Fruit fly (Drosophila melanogaster): Measurements from ENCODE around the gene Cox10.

Cox10 gene

dm6 chr2L:10298306-10298705 is 33.0 kb upstream of the Cox10 start (continued):
- TF ChIP-seq pzg (GFP tag; optimal IDR thresholded peaks at IDR 0.05), result peak; percentile 34
- TF ChIP-seq CG6813 (GFP tag; optimal IDR thresholded peaks at IDR 0.05), result no peak
- TF ChIP-seq CG11247 (GFP tag; IDR thresholded peaks at IDR 0.05), result no peak
- no peak for TF ChIP-seq CG3726 (GFP tag; IDR thresholded peaks at IDR 0.05)
- no peak for TF ChIP-seq trh (GFP tag; optimal IDR thresholded peaks at IDR 0.05)
- no peak for TF ChIP-seq chif (GFP tag; optimal IDR thresholded peaks at IDR 0.05)
- no peak for TF ChIP-seq CG8089 (GFP tag; optimal IDR thresholded peaks at IDR 0.05)
- no peak for TF ChIP-seq CG34422 (GFP tag; IDR thresholded peaks at IDR 0.05)
- no peak for TF ChIP-seq CG9215 (GFP tag; IDR thresholded peaks at IDR 0.05)
- no peak for TF ChIP-seq slbo (GFP tag; IDR thresholded peaks at IDR 0.05)
- peak; percentile 84; the same call in 2 of the 3 replicates for TF ChIP-seq CG14860 (GFP tag; IDR thresholded peaks at IDR 0.05; ENCODE audit: partially characterized antibody)
- TF ChIP-seq stc (GFP tag; IDR thresholded peaks at IDR 0.05), result no peak
- TF ChIP-seq CG32772 (GFP tag; IDR thresholded peaks at IDR 0.05), result no peak
- TF ChIP-seq CG15601 (tag; optimal IDR thresholded peaks at IDR 0.05), result peak; percentile 22
- no peak for TF ChIP-seq CG8388 (GFP tag; optimal IDR thresholded peaks at IDR 0.05)
- no peak for TF ChIP-seq CG30431 (GFP tag; optimal IDR thresholded peaks at IDR 0.05)
- TF ChIP-seq CG12744 (GFP tag; optimal IDR thresholded peaks at IDR 0.05), result no peak
- no peak for TF ChIP-seq CG12942 (GFP tag; optimal IDR thresholded peaks at IDR 0.05)
- peak; percentile 53 for TF ChIP-seq D19A (tag; optimal IDR thresholded peaks at IDR 0.05)
- TF ChIP-seq CG4617 (GFP tag; optimal IDR thresholded peaks at IDR 0.05; ENCODE audit: borderline replicate concordance), result peak; percentile 62
- peak; percentile 31 for TF ChIP-seq Dp (GFP tag; optimal IDR thresholded peaks at IDR 0.05)
- no peak for TF ChIP-seq MTF-1 (GFP tag; optimal IDR thresholded peaks at IDR 0.05; ENCODE audit: borderline replicate concordance)
- TF ChIP-seq CG11504 (tag; optimal IDR thresholded peaks at IDR 0.05), result no peak
- TF ChIP-seq dati (GFP tag; IDR thresholded peaks at IDR 0.05), result no peak
- TF ChIP-seq fd96Cb (tag; optimal IDR thresholded peaks at IDR 0.05), result no peak
- no peak for TF ChIP-seq CG10209 (GFP tag; optimal IDR thresholded peaks at IDR 0.05)
- no peak for TF ChIP-seq sob (GFP tag; IDR thresholded peaks at IDR 0.05)
- peak; percentile 5 for TF ChIP-seq CG33213 (GFP tag; optimal IDR thresholded peaks at IDR 0.05)
- TF ChIP-seq CG17829 (tag; optimal IDR thresholded peaks at IDR 0.05), result peak; percentile 8
- TF ChIP-seq CG11398 (GFP tag; optimal IDR thresholded peaks at IDR 0.05), result no peak
- no peak for TF ChIP-seq H15 (GFP tag; IDR thresholded peaks at IDR 0.05)
- no peak for TF ChIP-seq kni (GFP tag; optimal IDR thresholded peaks at IDR 0.05)
- no peak for TF ChIP-seq Hmx (GFP tag; optimal IDR thresholded peaks at IDR 0.05)
- TF ChIP-seq CG10979 (tag; optimal IDR thresholded peaks at IDR 0.05), result peak; percentile 7
- peak in 1 of 2 experiments; percentile 78 for TF ChIP-seq Pdp1 (GFP tag; optimal IDR thresholded peaks at IDR 0.05)
- no peak for TF ChIP-seq CG2120 (GFP tag; optimal IDR thresholded peaks at IDR 0.05)
- TF ChIP-seq CG32767 (GFP tag; IDR thresholded peaks at IDR 0.05), result no peak
- no peak for TF ChIP-seq CG4730 (GFP tag; IDR thresholded peaks at IDR 0.05)
- TF ChIP-seq CG8478 (optimal IDR thresholded peaks at IDR 0.05), result no peak
- peak; percentile 95 for TF ChIP-seq sd (tag; optimal IDR thresholded peaks at IDR 0.05)
- TF ChIP-seq Dbx (GFP tag; IDR thresholded peaks at IDR 0.05), result 0 out of 3 replicates have a peak, but pooled peaks have one; percentile 30
- TF ChIP-seq CTCF (GFP tag; optimal IDR thresholded peaks at IDR 0.05), result peak; percentile 20
- TF ChIP-seq CG14050 (GFP tag; IDR thresholded peaks at IDR 0.05), result no peak
- no peak for TF ChIP-seq az2 (GFP tag; optimal IDR thresholded peaks at IDR 0.05)
- no peak for TF ChIP-seq Blimp-1 (GFP tag; optimal IDR thresholded peaks at IDR 0.05)
- TF ChIP-seq CG2199 (GFP tag; IDR thresholded peaks at IDR 0.05), result peak; percentile 98
- no peak for TF ChIP-seq eve (GFP tag; optimal IDR thresholded peaks at IDR 0.05)
- TF ChIP-seq NfI (GFP tag; optimal IDR thresholded peaks at IDR 0.05), result peak; percentile 22
- TF ChIP-seq CG1603 (tag; optimal IDR thresholded peaks at IDR 0.05), result peak; percentile 65
- peak; percentile 9 for TF ChIP-seq phol (tag; optimal IDR thresholded peaks at IDR 0.05)
- no peak for TF ChIP-seq CG11456 (GFP tag; IDR thresholded peaks at IDR 0.05)
- TF ChIP-seq aop (GFP tag; IDR thresholded peaks at IDR 0.05), result no peak

Data from whole organism, embryonic.